Worm (Caenorhabditis elegans): Measurements from ENCODE around the gene C02H6.1.

C02H6.1 gene

DNA sequence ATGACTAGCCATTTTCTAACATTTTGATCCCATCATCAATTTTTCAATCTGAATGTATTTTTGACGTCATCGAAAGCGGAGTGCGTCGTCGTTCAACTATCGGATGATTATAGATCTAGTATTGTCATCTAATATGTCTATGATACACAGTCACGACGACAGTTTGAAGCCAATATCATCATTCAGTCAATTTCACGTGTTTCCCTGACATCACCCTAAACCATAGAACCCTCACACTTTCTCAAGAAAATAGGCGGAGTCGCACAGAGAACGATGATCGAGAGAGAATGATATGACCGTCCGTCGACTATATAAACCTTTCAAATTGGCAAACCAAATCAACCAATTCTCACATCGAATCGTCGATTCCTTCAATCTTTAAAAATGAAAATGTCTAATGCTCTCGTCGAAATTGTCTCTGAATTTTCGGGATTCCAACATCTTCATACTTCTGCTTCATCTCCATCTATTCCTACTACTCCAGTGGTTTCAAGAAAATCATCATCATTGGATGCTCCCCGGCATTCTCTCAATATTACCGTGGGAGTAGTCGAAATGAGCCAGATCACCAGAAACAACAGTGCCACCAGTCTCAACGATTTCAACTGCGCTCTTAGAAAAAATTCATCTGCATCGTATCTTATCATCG is 26.2 kb upstream of the C02H6.1 start, which contains the start of gene F18E3.13 (continued):
- no peak for TF ChIP-seq lin-11 (tag; optimal IDR thresholded peaks at IDR 0.05)
- TF ChIP-seq unc-55 (GFP tag; optimal IDR thresholded peaks at IDR 0.05) = no peak
- TF ChIP-seq snpc-4 (tag; optimal IDR thresholded peaks at IDR 0.05) = no peak
- TF ChIP-seq C34F6.9 (tag; optimal IDR thresholded peaks at IDR 0.05) = no peak
- no peak for TF ChIP-seq alr-1 (tag; optimal IDR thresholded peaks at IDR 0.05)
- TF ChIP-seq R02D3.7 (tag; optimal IDR thresholded peaks at IDR 0.05) = no peak
- TF ChIP-seq nhr-25 (tag; optimal IDR thresholded peaks at IDR 0.05) = peak; percentile 93
- no peak for TF ChIP-seq skn-1 (tag; optimal IDR thresholded peaks at IDR 0.05)
- no peak for TF ChIP-seq elt-1 (tag; optimal IDR thresholded peaks at IDR 0.05)
- TF ChIP-seq nhr-10 (tag; optimal IDR thresholded peaks at IDR 0.05) = no peak
- no peak for TF ChIP-seq peb-1 (tag; optimal IDR thresholded peaks at IDR 0.05)
- TF ChIP-seq nhr-21 (tag; optimal IDR thresholded peaks at IDR 0.05) = peak; percentile 97
- TF ChIP-seq mbf-1 (tag; optimal IDR thresholded peaks at IDR 0.05) = no peak
- no peak for TF ChIP-seq ztf-4 (tag; optimal IDR thresholded peaks at IDR 0.05)
- TF ChIP-seq nhr-23 (tag; optimal IDR thresholded peaks at IDR 0.05) = no peak
- peak; percentile 65 for TF ChIP-seq egl-27 (tag; optimal IDR thresholded peaks at IDR 0.05)
- peak; percentile 35 for TF ChIP-seq F13H6.1 (tag; optimal IDR thresholded peaks at IDR 0.05)
- no peak for TF ChIP-seq nhr-11 (tag; optimal IDR thresholded peaks at IDR 0.05)
- TF ChIP-seq sma-9 (GFP tag; optimal IDR thresholded peaks at IDR 0.05) = peak; percentile 95
- no peak for TF ChIP-seq sma-9 (tag; optimal IDR thresholded peaks at IDR 0.05)
- TF ChIP-seq nhr-237 (tag; optimal IDR thresholded peaks at IDR 0.05) = no peak

ce11 chrV:7414909-7415308 is 25.2 kb upstream of the C02H6.1 start, which contains the start of gene F18E3.12:
F18E3.12 (plus strand) TSS chrV:7414985.
- TF ChIP-seq ama-1 (optimal IDR thresholded peaks at IDR 0.05) = peak; percentile 77
- no peak for TF ChIP-seq ZK546.5 (tag; optimal IDR thresholded peaks at IDR 0.05)
- no peak for TF ChIP-seq R02D3.7 (tag; optimal IDR thresholded peaks at IDR 0.05)
- no peak for TF ChIP-seq unc-39 (tag; optimal IDR thresholded peaks at IDR 0.05)
- TF ChIP-seq nhr-11 (tag; optimal IDR thresholded peaks at IDR 0.05) = no peak

- no peak for TF ChIP-seq nhr-77 (tag; optimal IDR thresholded peaks at IDR 0.05)
- TF ChIP-seq sma-9 (GFP tag; optimal IDR thresholded peaks at IDR 0.05) = peak; percentile 84
- no peak for TF ChIP-seq sma-9 (tag; optimal IDR thresholded peaks at IDR 0.05)
- TF ChIP-seq nhr-129 (tag; optimal IDR thresholded peaks at IDR 0.05) = peak; percentile 84
- peak; percentile 80 for TF ChIP-seq nhr-21 (tag; optimal IDR thresholded peaks at IDR 0.05)
- peak; percentile 6 for TF ChIP-seq nhr-6 (tag; optimal IDR thresholded peaks at IDR 0.05)
- TF ChIP-seq crh-2 (tag; optimal IDR thresholded peaks at IDR 0.05) = peak; percentile 9
- TF ChIP-seq nhr-12 (tag; optimal IDR thresholded peaks at IDR 0.05) = no peak
- peak; percentile 85 for TF ChIP-seq nhr-25 (tag; optimal IDR thresholded peaks at IDR 0.05)
- no peak for TF ChIP-seq aly-2 (tag; optimal IDR thresholded peaks at IDR 0.05)
- TF ChIP-seq R02D3.7 (tag; optimal IDR thresholded peaks at IDR 0.05) = no peak
- no peak for TF ChIP-seq lin-39 (tag; optimal IDR thresholded peaks at IDR 0.05)
- no peak for TF ChIP-seq elt-3 (tag; optimal IDR thresholded peaks at IDR 0.05)
- TF ChIP-seq ama-1 (optimal IDR thresholded peaks at IDR 0.05) = peak; percentile 89
- peak; percentile 49 for TF ChIP-seq sma-3 (GFP tag; optimal IDR thresholded peaks at IDR 0.05)
- peak; percentile 78 for TF ChIP-seq blmp-1 (tag; optimal IDR thresholded peaks at IDR 0.05; ENCODE audit: insufficient read depth)
These were observed 23.6 kb upstream of the C02H6.1 start, which contains the start of gene F18E3.11 for ce11 chrV:7413107-7413774. F18E3.11 (plus strand) TSS chrV:7413482.

ce11 chrV:7411695-7412094 is 22.0 kb upstream of the C02H6.1 start, which contains the start of gene str-41:
str-41 (plus strand) TSS chrV:7411995.
- no peak for TF ChIP-seq nhr-129 (tag; optimal IDR thresholded peaks at IDR 0.05)
- TF ChIP-seq elt-3 (tag; optimal IDR thresholded peaks at IDR 0.05) = no peak
- no peak for TF ChIP-seq mbf-1 (tag; optimal IDR thresholded peaks at IDR 0.05)
- TF ChIP-seq ZK546.5 (tag; optimal IDR thresholded peaks at IDR 0.05) = no peak
- no peak for TF ChIP-seq F13H6.1 (tag; optimal IDR thresholded peaks at IDR 0.05)
- no peak for TF ChIP-seq ztf-4 (tag; optimal IDR thresholded peaks at IDR 0.05)

DNA sequence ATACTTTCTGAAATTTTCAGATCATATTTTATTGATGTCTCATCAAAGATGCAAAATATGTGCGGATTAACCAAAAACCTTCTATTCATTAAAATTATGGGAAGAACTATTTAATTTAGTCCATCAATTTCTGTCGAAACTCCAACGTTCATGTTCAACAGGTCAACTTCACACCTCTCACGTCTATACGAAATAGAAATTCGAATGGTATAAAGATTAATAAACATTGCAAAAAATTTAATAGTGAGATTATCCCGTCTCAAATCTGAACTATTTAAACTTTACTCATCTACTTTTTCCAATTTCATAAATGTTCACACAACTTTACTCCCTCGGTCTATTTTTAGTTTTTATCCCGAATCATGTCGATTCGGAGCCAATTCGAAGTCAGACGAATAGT is 19.9 kb upstream of the C02H6.1 start, which contains the start of gene R13D7.2:
Gene R13D7.2 (plus strand): TSS at position 301 of the 400 bp plus-strand sequence.
- TF ChIP-seq unc-55 (GFP tag; optimal IDR thresholded peaks at IDR 0.05) (no peak), unc-39 (tag; optimal IDR thresholded peaks at IDR 0.05) (no peak), lin-39 (tag; optimal IDR thresholded peaks at IDR 0.05) (no peak), mbf-1 (tag; optimal IDR thresholded peaks at IDR 0.05) (no peak), crh-2 (tag; optimal IDR thresholded peaks at IDR 0.05) (no peak), lin-13 (GFP tag; optimal IDR thresholded peaks at IDR 0.05) (no peak), zag-1 (tag; optimal IDR thresholded peaks at IDR 0.05) (no peak), sma-9 (GFP tag; optimal IDR thresholded peaks at IDR 0.05) (no peak), sma-9 (tag; optimal IDR thresholded peaks at IDR 0.05) (no peak), aly-2 (tag; optimal IDR thresholded peaks at IDR 0.05) (no peak)

Measured in whole organism, L2 larva.